Worm (Caenorhabditis elegans) whole organism, mixed stage, embryonic: ENCODE measurements around the gene F41C3.1.

Experiments used
- M03D4.4 ChIP-seq: sonication (generic microtip); optimal IDR thresholded peaks from 2 replicates; lab custom pipeline; 2017; ENCODE audit warnings: mild to moderate bottlenecking, missing genetic modification characterization, missing compliant biosample characterization
- bed-3 ChIP-seq: fragments of 200-800 bp; sonication (Bioruptor generic); optimal IDR thresholded peaks from 3 replicates; lab custom pipeline; 2018; ENCODE audit warnings: mild to moderate bottlenecking, missing genetic modification characterization, moderate library complexity, missing compliant biosample characterization
- blmp-1 ChIP-seq: fragments of 150-350 bp; optimal IDR thresholded peaks from 2 replicates; lab custom pipeline; 2014; ENCODE audit warnings: missing biosample characterization, missing genetic modification characterization
- ceh-39 ChIP-seq: fragments of 150-350 bp; optimal IDR thresholded peaks from 2 replicates; lab custom pipeline; 2014; ENCODE audit warnings: missing biosample characterization, missing genetic modification characterization
- ceh-43 ChIP-seq: fragments of 200-800 bp; sonication (Bioruptor generic); optimal IDR thresholded peaks from 2 replicates; lab custom pipeline; 2018; ENCODE audit warnings: mild to moderate bottlenecking, missing genetic modification characterization, moderate library complexity, missing compliant biosample characterization
- ceh-83 ChIP-seq: fragments of 200-800 bp; sonication (Bioruptor generic); optimal IDR thresholded peaks from 2 replicates; lab custom pipeline; 2018; ENCODE audit warnings: mild to moderate bottlenecking, missing genetic modification characterization, missing compliant biosample characterization
- ces-1 ChIP-seq: fragments of 150-350 bp; optimal IDR thresholded peaks from 2 replicates; lab custom pipeline; 2014; ENCODE audit warnings: missing biosample characterization, missing genetic modification reagents, missing genetic modification characterization
- cnd-1 ChIP-seq: fragments of 200-800 bp; sonication (Bioruptor generic); optimal IDR thresholded peaks from 2 replicates; lab custom pipeline; 2018; ENCODE audit warnings: mild to moderate bottlenecking, missing genetic modification characterization, missing compliant biosample characterization
- drap-1 ChIP-seq: fragments of 200-800 bp; sonication (Bioruptor generic); optimal IDR thresholded peaks from 3 replicates; lab custom pipeline; 2018; ENCODE audit warnings: mild to moderate bottlenecking, missing genetic modification characterization, missing compliant biosample characterization
- elt-1 ChIP-seq: sonication (generic microtip); optimal IDR thresholded peaks from 2 replicates; lab custom pipeline; 2017; ENCODE audit warnings: missing genetic modification characterization, mild to moderate bottlenecking, missing compliant biosample characterization, antibody characterized with exemption, moderate library complexity, borderline replicate concordance; ENCODE audit not compliant: insufficient read depth
- flh-1 ChIP-seq: fragments of 200-800 bp; sonication (Bioruptor generic); optimal IDR thresholded peaks from 2 replicates; lab custom pipeline; 2018; ENCODE audit warnings: mild to moderate bottlenecking, missing genetic modification characterization, moderate library complexity, missing compliant biosample characterization
- ham-2 ChIP-seq: fragments of 200-800 bp; sonication (Bioruptor generic); optimal IDR thresholded peaks from 2 replicates; lab custom pipeline; 2018; ENCODE audit warnings: mild to moderate bottlenecking, missing genetic modification characterization, missing compliant biosample characterization
- hlh-1 ChIP-seq: fragments of 150-350 bp; optimal IDR thresholded peaks from 2 replicates; lab custom pipeline; 2014; ENCODE audit warnings: missing biosample characterization, missing genetic modification reagents, missing genetic modification characterization
- lin-13 ChIP-seq: fragments of 150-350 bp; optimal IDR thresholded peaks from 2 replicates; lab custom pipeline; 2014; ENCODE audit warnings: missing biosample characterization, missing genetic modification characterization
- lin-32 ChIP-seq: fragments of 200-800 bp; sonication (Bioruptor generic); optimal IDR thresholded peaks from 2 replicates; lab custom pipeline; 2018; ENCODE audit warnings: mild to moderate bottlenecking, missing genetic modification characterization, missing compliant biosample characterization
- lsy-2 ChIP-seq: fragments of 150-350 bp; optimal IDR thresholded peaks from 2 replicates; lab custom pipeline; 2014; ENCODE audit warnings: missing biosample characterization, missing genetic modification characterization
- mab-5 ChIP-seq: fragments of 150-350 bp; optimal IDR thresholded peaks from 2 replicates; lab custom pipeline; 2014; ENCODE audit warnings: missing biosample characterization, missing genetic modification characterization
- mep-1 ChIP-seq: fragments of 150-350 bp; optimal IDR thresholded peaks from 2 replicates; lab custom pipeline; 2017; ENCODE audit warnings: missing biosample characterization, missing genetic modification reagents, missing genetic modification characterization, inconsistent platforms
- mls-2 ChIP-seq: sonication (generic microtip); optimal IDR thresholded peaks from 2 replicates; lab custom pipeline; 2016; ENCODE audit warnings: mild to moderate bottlenecking, missing genetic modification characterization, moderate library complexity, missing compliant biosample characterization
- nhr-12 ChIP-seq: fragments of 150-350 bp; optimal IDR thresholded peaks from 2 replicates; lab custom pipeline; 2014; ENCODE audit warnings: missing biosample characterization, missing genetic modification characterization
- nhr-28 ChIP-seq: fragments of 150-350 bp; optimal IDR thresholded peaks from 2 replicates; lab custom pipeline; 2014; ENCODE audit warnings: missing biosample characterization, missing genetic modification characterization
- nhr-76 ChIP-seq: sonication (generic microtip); optimal IDR thresholded peaks from 2 replicates; lab custom pipeline; 2017; ENCODE audit warnings: missing biosample characterization, missing genetic modification characterization
- sem-2 ChIP-seq: fragments of 200-800 bp; sonication (Bioruptor generic); optimal IDR thresholded peaks from 2 replicates; lab custom pipeline; 2018; ENCODE audit warnings: mild to moderate bottlenecking, missing genetic modification characterization, missing compliant biosample characterization
- snpc-4 ChIP-seq: fragments of 150-350 bp; optimal IDR thresholded peaks from 2 replicates; lab custom pipeline; 2014; ENCODE audit warnings: missing biosample characterization, missing genetic modification characterization
- tbx-8 ChIP-seq: fragments of 200-800 bp; sonication (Bioruptor generic); optimal IDR thresholded peaks from 2 replicates; lab custom pipeline; 2018; ENCODE audit warnings: mild to moderate bottlenecking, missing genetic modification characterization, moderate library complexity, missing compliant biosample characterization
- unc-120 ChIP-seq: sonication (generic microtip); optimal IDR thresholded peaks from 2 replicates; lab custom pipeline; 2017; ENCODE audit warnings: missing genetic modification characterization, missing compliant biosample characterization; ENCODE audit not compliant: poor library complexity, severe bottlenecking
- unc-39 ChIP-seq: fragments of 150-350 bp; optimal IDR thresholded peaks from 2 replicates; lab custom pipeline; 2014; ENCODE audit warnings: missing biosample characterization, missing genetic modification characterization
- unc-62 ChIP-seq: fragments of 150-350 bp; optimal IDR thresholded peaks from 2 replicates; lab custom pipeline; 2014; ENCODE audit warnings: missing biosample characterization, missing genetic modification reagents, missing genetic modification characterization
- zip-8 ChIP-seq: fragments of 150-350 bp; optimal IDR thresholded peaks from 2 replicates; lab custom pipeline; 2014; ENCODE audit warnings: missing biosample characterization, missing genetic modification characterization
- ztf-11 ChIP-seq: fragments of 150-350 bp; optimal IDR thresholded peaks from 2 replicates; lab custom pipeline; 2014; ENCODE audit warnings: missing biosample characterization, missing genetic modification characterization

F41C3.1 gene

ce11 chrII:4761020-4761419, 8.9 kb downstream of the F41C3.1 start:
- TF ChIP-seq unc-120 (tag; lab: Kevin White, UChicago) (no peak), nhr-28 (no peak), unc-62 (GFP tag; lab: Kevin White, UChicago) (no peak), unc-39 (tag; lab: Kevin White, UChicago) (no peak), flh-1 (no peak), mep-1 (tag; lab: Kevin White, UChicago) (no peak), lsy-2 (tag; lab: Kevin White, UChicago) (no peak), bed-3 (GFP tag; lab: Kevin White, UChicago) (no peak), sem-2 (GFP tag; lab: Kevin White, UChicago) (no peak), ham-2 (GFP tag; lab: Kevin White, UChicago) (no peak), drap-1 (GFP tag; lab: Kevin White, UChicago) (no peak), tbx-8 (GFP tag; lab: Kevin White, UChicago) (no peak), hlh-1 (no peak), ztf-11 (tag; lab: Kevin White, UChicago) (no peak), lin-32 (GFP tag; lab: Kevin White, UChicago) (no peak), ces-1 (GFP tag; lab: Kevin White, UChicago) (no peak)

DNA sequence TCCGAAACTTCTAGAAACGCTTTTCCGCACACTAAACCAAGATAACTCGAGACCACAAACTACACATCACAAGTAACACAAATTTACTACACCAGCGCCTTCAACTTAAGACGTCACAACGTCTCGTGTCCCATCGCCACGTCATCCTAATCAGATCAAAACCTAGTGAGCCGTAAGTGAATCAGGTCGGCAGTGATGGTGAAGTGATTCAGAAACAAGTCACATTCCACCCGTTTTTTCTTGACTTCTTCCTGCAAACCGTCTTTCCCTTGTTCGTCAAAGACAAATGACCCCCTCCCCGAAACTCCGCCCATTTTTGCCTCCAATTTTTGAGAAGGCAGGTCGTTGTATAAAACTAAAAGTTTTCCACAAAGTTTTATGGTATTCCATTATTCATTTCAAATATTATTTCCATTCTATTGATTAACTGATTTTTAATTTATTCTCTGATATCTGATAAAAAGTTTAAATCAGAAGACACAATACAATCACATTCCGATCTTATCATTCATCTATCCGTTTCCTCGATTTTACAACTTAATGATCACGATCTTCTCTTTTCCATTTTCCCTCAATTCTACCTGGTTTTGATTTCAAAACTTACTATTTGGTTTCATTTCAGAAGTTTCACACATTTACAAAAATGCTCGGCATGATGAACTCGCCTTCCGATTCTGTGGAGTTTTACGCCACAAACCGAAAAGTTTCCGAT, 10.6 kb downstream of the F41C3.1 start, which contains the start of gene F26G1.2:
TSS of gene F26G1.2 (plus strand) at position 508 of the 712 bp plus-strand sequence.
- TF ChIP-seq snpc-4 (tag; lab: Kevin White, UChicago) (no peak), M03D4.4 (no peak), mep-1 (tag; lab: Kevin White, UChicago) (no peak), cnd-1 (tag; lab: Kevin White, UChicago) (no peak)

DNA sequence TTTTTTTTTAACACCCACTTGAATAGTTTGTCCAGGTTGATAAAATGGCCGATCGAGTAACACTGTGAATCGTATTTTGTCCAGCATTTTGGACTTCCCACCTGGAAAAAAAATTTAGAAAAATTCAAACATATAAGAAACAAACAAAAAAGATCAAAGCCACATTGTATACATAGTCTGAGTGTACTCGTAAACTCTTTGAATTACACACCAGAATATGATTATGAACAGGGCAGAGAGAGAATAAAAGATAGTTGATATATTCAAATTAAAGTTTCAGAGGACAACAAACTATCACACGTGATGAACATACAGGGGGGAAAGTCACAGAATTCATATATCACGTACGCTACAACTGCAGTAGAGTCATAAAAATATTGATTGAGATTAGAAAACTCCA, 14.2 kb downstream of the F41C3.1 start, which contains the start of gene ttm-2:
TSS of gene ttm-2 (minus strand) at position 101 of the 400 bp plus-strand sequence.
- TF ChIP-seq ham-2 (GFP tag; lab: Kevin White, UChicago): no peak
- TF ChIP-seq flh-1: no peak
- no peak for TF ChIP-seq nhr-76 (tag; lab: Kevin White, UChicago)
- TF ChIP-seq drap-1 (GFP tag; lab: Kevin White, UChicago): no peak
- TF ChIP-seq nhr-12 (tag; lab: Kevin White, UChicago): no peak
- TF ChIP-seq mls-2: no peak
- no peak for TF ChIP-seq tbx-8 (GFP tag; lab: Kevin White, UChicago)
- no peak for TF ChIP-seq bed-3 (GFP tag; lab: Kevin White, UChicago)
- no peak for TF ChIP-seq zip-8
- TF ChIP-seq unc-120 (tag; lab: Kevin White, UChicago): no peak
- no peak for TF ChIP-seq mep-1 (tag; lab: Kevin White, UChicago)
- TF ChIP-seq blmp-1 (tag; lab: Kevin White, UChicago): no peak
- TF ChIP-seq ceh-43: no peak
- no peak for TF ChIP-seq nhr-28
- TF ChIP-seq lin-13 (tag; lab: Kevin White, UChicago): no peak
- no peak for TF ChIP-seq sem-2 (GFP tag; lab: Kevin White, UChicago)
- TF ChIP-seq snpc-4 (tag; lab: Kevin White, UChicago): no peak
- TF ChIP-seq mab-5 (tag; lab: Kevin White, UChicago): no peak
- TF ChIP-seq lsy-2 (tag; lab: Kevin White, UChicago): no peak
- no peak for TF ChIP-seq ceh-83 (GFP tag; lab: Kevin White, UChicago)

ce11 chrII:4767612-4768011, 15.5 kb downstream of the F41C3.1 start:
- no peak for TF ChIP-seq ham-2 (GFP tag; lab: Kevin White, UChicago)
- TF ChIP-seq M03D4.4: no peak
- no peak for TF ChIP-seq blmp-1 (tag; lab: Kevin White, UChicago)
- no peak for TF ChIP-seq lin-13 (tag; lab: Kevin White, UChicago)
- TF ChIP-seq mab-5 (tag; lab: Kevin White, UChicago): no peak
- no peak for TF ChIP-seq tbx-8 (GFP tag; lab: Kevin White, UChicago)
- no peak for TF ChIP-seq snpc-4 (tag; lab: Kevin White, UChicago)
- no peak for TF ChIP-seq ceh-39 (tag; lab: Kevin White, UChicago)
- TF ChIP-seq mls-2: no peak
- TF ChIP-seq lsy-2 (tag; lab: Kevin White, UChicago): no peak
- TF ChIP-seq nhr-76 (tag; lab: Kevin White, UChicago): no peak
- TF ChIP-seq nhr-28: no peak
- no peak for TF ChIP-seq hlh-1
- no peak for TF ChIP-seq elt-1 (tag; lab: Kevin White, UChicago)
